Worm (Caenorhabditis elegans) whole organism, L1 larva: ENCODE measurements around the gene dct-1.

Experiments used
- efl-1 ChIP-seq, 4 experiments: fragments of 150-350 bp; optimal IDR thresholded peaks in 3 of 4; peaks in 1 of 4; 1 replicate in 1 of 4; 2 replicates in 3 of 4; lab custom pipeline; 2014; ENCODE audit warnings: missing biosample characterization in 2 of 4, missing genetic modification characterization in 2 of 4, missing genetic modification reagents in 2 of 4
- fkh-4 ChIP-seq: sonication (generic microtip); optimal IDR thresholded peaks from 2 replicates; lab custom pipeline; 2016; ENCODE audit warnings: missing compliant biosample characterization, missing genetic modification characterization, borderline replicate concordance
- grh-1 ChIP-seq: fragments of 200-800 bp; sonication (Bioruptor generic); IDR thresholded peaks from 2 replicates; pipeline ENCODE4 v1.3.6; 2022; ENCODE audit warnings: missing genetic modification reagents, missing genetic modification characterization, missing compliant biosample characterization
- lin-39 ChIP-seq: fragments of 150-350 bp; optimal IDR thresholded peaks from 2 replicates; lab custom pipeline; 2014; ENCODE audit warnings: missing biosample characterization, missing genetic modification reagents, missing genetic modification characterization
- lsy-2 ChIP-seq, 2 experiments: fragments of 150-350 bp; optimal IDR thresholded peaks; 2 replicates each; lab custom pipeline; 2014; ENCODE audit warnings: missing biosample characterization in 2 of 2, missing genetic modification characterization in 2 of 2
- nhr-11 ChIP-seq: fragments of 150-350 bp; optimal IDR thresholded peaks from 2 replicates; lab custom pipeline; 2014; ENCODE audit warnings: missing biosample characterization, missing genetic modification characterization
- nhr-12 ChIP-seq: sonication (generic microtip); optimal IDR thresholded peaks from 2 replicates; lab custom pipeline; 2017; ENCODE audit warnings: missing biosample characterization, missing genetic modification characterization
- nhr-28 ChIP-seq: fragments of 150-350 bp; optimal IDR thresholded peaks from 2 replicates; lab custom pipeline; 2014; ENCODE audit warnings: missing biosample characterization, missing genetic modification characterization

- TF ChIP-seq lin-39 (tag; lab: Kevin White, UChicago) (no peak), lsy-2 (tag; optimal IDR thresholded peaks at IDR 0.05; lab: Kevin White, UChicago) (no peak), nhr-28 (tag; lab: Kevin White, UChicago) (no peak), fkh-4 (tag; lab: Kevin White, UChicago) (no peak), efl-1 (optimal IDR thresholded peaks at IDR 0.05; lab: Kevin White, UChicago) (no peak), efl-1 (GFP tag; optimal IDR thresholded peaks at IDR 0.05 in 1 of 2; lab: Kevin White, UChicago) (no peak), nhr-12 (no peak), nhr-11 (tag; lab: Kevin White, UChicago) (no peak), grh-1 (GFP tag; lab: Robert Waterston, UW) (no peak)
These were observed 1.2 kb upstream of the dct-1 start for ce11 chrX:7953063-7953337.
